Worm (Caenorhabditis elegans): Measurements from ENCODE around the gene F52D10.2.

DNA sequence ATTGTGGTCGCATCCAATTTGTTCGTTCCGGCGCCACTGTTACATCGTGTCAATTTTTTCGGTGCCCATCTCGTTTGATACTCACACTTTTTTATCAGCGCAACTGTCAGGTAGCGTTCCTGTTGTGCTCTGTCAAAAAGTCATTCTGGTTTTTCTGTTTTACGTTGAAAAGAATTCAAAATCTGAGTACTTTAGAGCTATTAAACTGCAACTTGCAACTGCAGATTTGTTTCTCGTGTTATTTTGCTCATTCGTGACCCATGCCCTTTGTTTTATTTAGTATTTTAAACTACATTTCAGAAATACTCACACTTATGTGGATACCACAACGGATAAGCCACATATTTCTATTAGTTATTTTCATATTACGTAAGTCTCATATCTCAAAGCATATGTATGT, 30.9 kb downstream of the F52D10.2 start, which contains the start of gene lev-8:
- no peak for TF ChIP-seq nhr-77 (tag; optimal IDR thresholded peaks at IDR 0.05)
- no peak for TF ChIP-seq nhr-28 (tag; optimal IDR thresholded peaks at IDR 0.05)
- no peak for TF ChIP-seq unc-62 (GFP tag; optimal IDR thresholded peaks at IDR 0.05)
- TF ChIP-seq nhr-11 (tag; optimal IDR thresholded peaks at IDR 0.05), result no peak
- no peak for TF ChIP-seq ztf-11 (tag; optimal IDR thresholded peaks at IDR 0.05)
- TF ChIP-seq nhr-25 (tag; optimal IDR thresholded peaks at IDR 0.05), result no peak
- TF ChIP-seq mdl-1 (tag; optimal IDR thresholded peaks at IDR 0.05), result no peak
- TF ChIP-seq nhr-23 (tag; optimal IDR thresholded peaks at IDR 0.05), result no peak
- no peak for TF ChIP-seq jun-1 (tag; optimal IDR thresholded peaks at IDR 0.05)
- TF ChIP-seq nhr-76 (tag; optimal IDR thresholded peaks at IDR 0.05), result no peak
- no peak for TF ChIP-seq ama-1 (optimal IDR thresholded peaks at IDR 0.05)
- TF ChIP-seq ceh-9 (tag; optimal IDR thresholded peaks at IDR 0.05), result no peak

Data from whole organism, L3 larva.